Worm (Caenorhabditis elegans) whole organism, L3 larva: ENCODE data around the gene K09B3.1.

Source experiments
- jun-1 ChIP-seq: fragments of 150-350 bp; optimal IDR thresholded peaks from 2 replicates; lab custom pipeline; 2014; ENCODE audit warnings: missing biosample characterization, missing genetic modification reagents, missing genetic modification characterization
- lin-15B ChIP-seq: fragments of 150-350 bp; optimal IDR thresholded peaks from 2 replicates; lab custom pipeline; 2014; ENCODE audit warnings: missing biosample characterization, missing genetic modification characterization
- nhr-237 ChIP-seq: fragments of 150-350 bp; optimal IDR thresholded peaks from 2 replicates; lab custom pipeline; 2014; ENCODE audit warnings: missing biosample characterization, missing genetic modification characterization

ce11 chrIV:3841607-3842006, 47.1 kb downstream of the K09B3.1 start:
- TF ChIP-seq nhr-237 (no peak), jun-1 (tag; lab: Kevin White, UChicago) (no peak), lin-15B (tag; lab: Kevin White, UChicago) (no peak)
